Worm (Caenorhabditis elegans) whole organism, L3 larva: Measurements from ENCODE around the gene F40F8.3.

Experiments used
- R02D3.7 ChIP-seq: fragments of 150-350 bp; optimal IDR thresholded peaks from 2 replicates; lab custom pipeline; 2014; ENCODE audit warnings: missing biosample characterization, missing genetic modification characterization
- ZK546.5 ChIP-seq: sonication (generic microtip); optimal IDR thresholded peaks from 2 replicates; lab custom pipeline; 2017; ENCODE audit warnings: missing biosample characterization, missing genetic modification characterization
- aly-2 ChIP-seq: fragments of 150-350 bp; optimal IDR thresholded peaks from 2 replicates; lab custom pipeline; 2014; ENCODE audit warnings: missing biosample characterization, missing genetic modification characterization
- ama-1 ChIP-seq: fragments of 150-350 bp; optimal IDR thresholded peaks from 2 replicates; lab custom pipeline; 2018
- ceh-16 ChIP-seq: sonication (generic microtip); optimal IDR thresholded peaks from 2 replicates; lab custom pipeline; 2017; ENCODE audit warnings: missing biosample characterization, missing genetic modification characterization
- ceh-28 ChIP-seq: fragments of 150-350 bp; optimal IDR thresholded peaks from 2 replicates; lab custom pipeline; 2014; ENCODE audit warnings: missing biosample characterization, missing genetic modification reagents, missing genetic modification characterization
- ceh-82 ChIP-seq: fragments of 150-350 bp; optimal IDR thresholded peaks from 2 replicates; lab custom pipeline; 2014; ENCODE audit warnings: missing biosample characterization, missing genetic modification characterization
- ceh-9 ChIP-seq: sonication (generic microtip); optimal IDR thresholded peaks from 2 replicates; lab custom pipeline; 2018; ENCODE audit warnings: missing biosample characterization, missing genetic modification characterization
- daf-12 ChIP-seq: fragments of 150-350 bp; optimal IDR thresholded peaks from 2 replicates; lab custom pipeline; 2014; ENCODE audit warnings: missing biosample characterization, missing genetic modification reagents, missing genetic modification characterization
- egl-27 ChIP-seq: sonication (generic microtip); optimal IDR thresholded peaks from 4 replicates; lab custom pipeline; 2017; ENCODE audit warnings: missing biosample characterization, missing genetic modification reagents, missing genetic modification characterization
- egl-5 ChIP-seq: fragments of 150-350 bp; optimal IDR thresholded peaks from 2 replicates; lab custom pipeline; 2017; ENCODE audit warnings: missing biosample characterization, missing genetic modification reagents, missing genetic modification characterization, inconsistent platforms
- elt-1 ChIP-seq: fragments of 150-350 bp; optimal IDR thresholded peaks from 2 replicates; lab custom pipeline; 2014; ENCODE audit warnings: missing biosample characterization, missing genetic modification characterization
- elt-2 ChIP-seq: sonication (generic microtip); optimal IDR thresholded peaks from 2 replicates; lab custom pipeline; 2016; ENCODE audit warnings: missing genetic modification reagents, mild to moderate bottlenecking, missing genetic modification characterization, missing compliant biosample characterization
- elt-3 ChIP-seq, 3 experiments: fragments of 150-350 bp in 1 of 3; sonication (generic microtip) in 2 of 3; optimal IDR thresholded peaks; 2 replicates in 2 of 3; 4 replicates in 1 of 3; lab custom pipeline; 2014 to 2017; ENCODE audit warnings: missing biosample characterization in 3 of 3, missing genetic modification characterization in 3 of 3
- eor-1 ChIP-seq, 2 experiments: fragments of 150-350 bp; optimal IDR thresholded peaks; 2 replicates each; lab custom pipeline; 2014 to 2018; ENCODE audit warnings: missing biosample characterization in 2 of 2, missing genetic modification characterization in 2 of 2
- fkh-10 ChIP-seq: sonication (generic microtip); optimal IDR thresholded peaks from 2 replicates; lab custom pipeline; 2017; ENCODE audit warnings: missing biosample characterization, missing genetic modification reagents, missing genetic modification characterization
- fkh-2 ChIP-seq: fragments of 150-350 bp; optimal IDR thresholded peaks from 2 replicates; lab custom pipeline; 2014; ENCODE audit warnings: missing biosample characterization, missing genetic modification reagents, missing genetic modification characterization
- fos-1 ChIP-seq: fragments of 150-350 bp; optimal IDR thresholded peaks from 2 replicates; lab custom pipeline; 2014; ENCODE audit warnings: missing biosample characterization, missing genetic modification characterization
- hmg-11 ChIP-seq: sonication (generic microtip); optimal IDR thresholded peaks from 2 replicates; lab custom pipeline; 2016; ENCODE audit warnings: missing genetic modification characterization, missing compliant biosample characterization
- jun-1 ChIP-seq: fragments of 150-350 bp; optimal IDR thresholded peaks from 2 replicates; lab custom pipeline; 2014; ENCODE audit warnings: missing biosample characterization, missing genetic modification reagents, missing genetic modification characterization
- lin-15B ChIP-seq: fragments of 150-350 bp; optimal IDR thresholded peaks from 2 replicates; lab custom pipeline; 2014; ENCODE audit warnings: missing biosample characterization, missing genetic modification characterization
- lin-39 ChIP-seq: fragments of 150-350 bp; optimal IDR thresholded peaks from 2 replicates; lab custom pipeline; 2018; ENCODE audit warnings: missing biosample characterization, missing genetic modification reagents, missing genetic modification characterization
- lsy-12 ChIP-seq: sonication (generic microtip); optimal IDR thresholded peaks from 2 replicates; lab custom pipeline; 2016; ENCODE audit warnings: mild to moderate bottlenecking, missing genetic modification characterization, missing compliant biosample characterization
- mdl-1 ChIP-seq: fragments of 150-350 bp; optimal IDR thresholded peaks from 2 replicates; lab custom pipeline; 2014; ENCODE audit warnings: missing biosample characterization, missing genetic modification characterization
- mml-1 ChIP-seq: fragments of 150-350 bp; sonication (generic microtip); optimal IDR thresholded peaks from 3 replicates; lab custom pipeline; 2014; ENCODE audit warnings: missing biosample characterization, missing genetic modification characterization
- nfya-1 ChIP-seq: sonication (generic microtip); optimal IDR thresholded peaks from 2 replicates; lab custom pipeline; 2017; ENCODE audit warnings: missing genetic modification characterization, mild to moderate bottlenecking, missing compliant biosample characterization, antibody characterized with exemption, moderate library complexity; ENCODE audit not compliant: insufficient read depth
- nhr-11 ChIP-seq: fragments of 150-350 bp; optimal IDR thresholded peaks from 2 replicates; lab custom pipeline; 2014; ENCODE audit warnings: missing biosample characterization, missing genetic modification characterization
- nhr-12 ChIP-seq: fragments of 150-350 bp; optimal IDR thresholded peaks from 2 replicates; lab custom pipeline; 2014; ENCODE audit warnings: missing biosample characterization, missing genetic modification characterization
- nhr-23 ChIP-seq: fragments of 150-350 bp; optimal IDR thresholded peaks from 2 replicates; lab custom pipeline; 2014; ENCODE audit warnings: missing biosample characterization, missing genetic modification reagents, missing genetic modification characterization
- nhr-237 ChIP-seq: fragments of 150-350 bp; optimal IDR thresholded peaks from 2 replicates; lab custom pipeline; 2014; ENCODE audit warnings: missing biosample characterization, missing genetic modification characterization
- nhr-25 ChIP-seq: sonication (generic microtip); optimal IDR thresholded peaks from 2 replicates; lab custom pipeline; 2017; ENCODE audit warnings: missing biosample characterization, missing genetic modification characterization
- nhr-28 ChIP-seq: fragments of 150-350 bp; optimal IDR thresholded peaks from 2 replicates; lab custom pipeline; 2014; ENCODE audit warnings: missing biosample characterization, missing genetic modification characterization
- nhr-43 ChIP-seq: sonication (generic microtip); optimal IDR thresholded peaks from 2 replicates; lab custom pipeline; 2016; ENCODE audit warnings: mild to moderate bottlenecking, missing genetic modification characterization, missing compliant biosample characterization; ENCODE audit not compliant: poor library complexity, severe bottlenecking
- nhr-67 ChIP-seq: fragments of 150-350 bp; optimal IDR thresholded peaks from 2 replicates; lab custom pipeline; 2014; ENCODE audit warnings: missing biosample characterization, missing genetic modification characterization
- nhr-76 ChIP-seq: fragments of 150-350 bp; sonication (generic microtip); optimal IDR thresholded peaks from 5 replicates; lab custom pipeline; 2014; ENCODE audit warnings: missing biosample characterization, missing genetic modification characterization
- nhr-77 ChIP-seq: fragments of 150-350 bp; optimal IDR thresholded peaks from 2 replicates; lab custom pipeline; 2014; ENCODE audit warnings: missing biosample characterization, missing genetic modification characterization
- pha-4 ChIP-seq: fragments of 150-350 bp; optimal IDR thresholded peaks from 2 replicates; lab custom pipeline; 2014; ENCODE audit warnings: missing biosample characterization, missing genetic modification reagents, missing genetic modification characterization
- pqm-1 ChIP-seq: fragments of 150-350 bp; optimal IDR thresholded peaks from 2 replicates; lab custom pipeline; 2017; ENCODE audit warnings: missing biosample characterization, missing genetic modification characterization, inconsistent platforms
- sea-2 ChIP-seq: fragments of 150-350 bp; sonication (generic microtip); optimal IDR thresholded peaks from 4 replicates; lab custom pipeline; 2014; ENCODE audit warnings: missing biosample characterization, missing genetic modification reagents, missing genetic modification characterization
- skn-1 ChIP-seq: fragments of 150-350 bp; optimal IDR thresholded peaks from 2 replicates; lab custom pipeline; 2014; ENCODE audit warnings: missing biosample characterization, missing genetic modification characterization
- snpc-4 ChIP-seq: fragments of 150-350 bp; optimal IDR thresholded peaks from 2 replicates; lab custom pipeline; 2014; ENCODE audit warnings: missing biosample characterization, missing genetic modification characterization
- tbx-2 ChIP-seq: sonication (generic microtip); optimal IDR thresholded peaks from 2 replicates; lab custom pipeline; 2016; ENCODE audit warnings: mild to moderate bottlenecking, missing genetic modification characterization, missing compliant biosample characterization
- unc-39 ChIP-seq: sonication (generic microtip); optimal IDR thresholded peaks from 4 replicates; lab custom pipeline; 2017; ENCODE audit warnings: missing biosample characterization, missing genetic modification characterization
- unc-62 ChIP-seq: fragments of 150-350 bp; sonication (generic microtip); optimal IDR thresholded peaks from 4 replicates; lab custom pipeline; 2014; ENCODE audit warnings: missing biosample characterization, missing genetic modification reagents, missing genetic modification characterization
- zag-1 ChIP-seq: fragments of 150-350 bp; optimal IDR thresholded peaks from 2 replicates; lab custom pipeline; 2014; ENCODE audit warnings: missing biosample characterization, missing genetic modification characterization
- ztf-11 ChIP-seq: fragments of 150-350 bp; optimal IDR thresholded peaks from 2 replicates; lab custom pipeline; 2014; ENCODE audit warnings: missing biosample characterization, missing genetic modification characterization
- ztf-4 ChIP-seq: fragments of 150-350 bp; optimal IDR thresholded peaks from 2 replicates; lab custom pipeline; 2014; ENCODE audit warnings: missing biosample characterization, missing genetic modification characterization

Gene F40F8.3

DNA sequence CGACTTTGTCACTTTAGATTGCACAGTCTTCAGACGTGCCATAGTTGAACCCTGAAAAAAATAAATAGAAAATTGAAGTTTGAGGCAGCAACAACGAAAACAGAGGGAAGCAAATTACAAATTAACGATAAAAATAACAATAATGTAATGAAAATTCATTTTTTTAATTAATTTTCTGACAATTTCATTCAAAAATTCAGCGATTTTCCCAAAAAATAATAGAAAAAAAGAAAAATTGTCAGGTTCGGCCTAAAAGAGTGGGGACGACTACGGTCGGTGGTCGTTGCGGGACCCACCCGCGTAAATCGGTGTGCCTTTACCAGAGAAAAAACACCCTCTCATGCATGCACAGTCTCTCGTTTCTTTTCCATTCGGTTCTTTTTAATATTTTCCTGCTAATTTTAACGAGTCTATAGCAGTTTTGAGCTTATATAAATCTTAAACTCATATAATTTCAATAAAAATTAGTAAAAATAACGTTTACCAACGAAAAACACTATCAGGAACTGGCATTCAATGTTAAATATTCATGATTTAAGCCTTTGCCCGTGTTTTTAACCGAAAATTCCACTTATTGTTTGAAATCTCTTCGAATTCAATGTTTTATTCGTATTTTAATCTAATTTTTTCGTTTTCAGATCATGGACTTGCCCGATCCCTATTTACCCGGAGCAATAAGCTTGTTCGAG is 2.6 kb upstream of the F40F8.3 start, which contains the start of the genes rps-9 and lsm-1:
TSS of gene rps-9 (minus strand) at position 51 of the 689 bp plus-strand sequence.
TSS of gene lsm-1 (plus strand) at position 639 of the 689 bp plus-strand sequence.
- TF ChIP-seq elt-3 (tag; optimal IDR thresholded peaks at IDR 0.05; lab: Kevin White, UChicago) (no peak), ceh-16 (no peak), pqm-1 (tag; lab: Kevin White, UChicago) (peak; percentile 28), skn-1 (tag; lab: Kevin White, UChicago) (no peak), ZK546.5 (no peak), lsy-12 (peak; percentile 1), elt-2 (tag; lab: Kevin White, UChicago) (peak; percentile 16), ceh-82 (tag; lab: Kevin White, UChicago) (no peak), lin-39 (peak; percentile 96), nhr-76 (tag; lab: Kevin White, UChicago) (no peak), nhr-28 (no peak), fkh-2 (tag; lab: Kevin White, UChicago) (no peak), fos-1 (tag; lab: Kevin White, UChicago) (no peak), nhr-67 (tag; lab: Kevin White, UChicago) (no peak), R02D3.7 (tag; lab: Kevin White, UChicago) (no peak), nhr-25 (tag; lab: Kevin White, UChicago) (peak; percentile 65), nhr-43 (no peak), nhr-12 (tag; lab: Kevin White, UChicago) (no peak), elt-1 (tag; lab: Kevin White, UChicago) (no peak), mdl-1 (tag; lab: Kevin White, UChicago) (no peak), lin-15B (peak; percentile 79), fkh-10 (GFP tag; lab: Kevin White, UChicago) (peak; percentile 9), ama-1 (no peak), aly-2 (tag; lab: Kevin White, UChicago) (no peak), snpc-4 (peak; percentile 58), mml-1 (tag; lab: Kevin White, UChicago) (no peak), egl-27 (tag; lab: Kevin White, UChicago) (no peak), jun-1 (tag; lab: Kevin White, UChicago) (no peak), daf-12 (no peak), nhr-23 (tag; lab: Kevin White, UChicago) (peak; percentile 84), zag-1 (tag; lab: Kevin White, UChicago) (no peak), unc-62 (GFP tag; lab: Kevin White, UChicago) (no peak), ztf-11 (tag; lab: Kevin White, UChicago) (no peak), nhr-11 (tag; lab: Kevin White, UChicago) (no peak), pha-4 (tag; lab: Kevin White, UChicago) (peak; percentile 84), nfya-1 (peak; percentile 93), ceh-28 (tag; lab: Kevin White, UChicago) (no peak), unc-39 (tag; lab: Kevin White, UChicago) (no peak), ztf-4 (tag; lab: Kevin White, UChicago) (no peak), hmg-11 (tag; lab: Kevin White, UChicago) (peak; percentile 35), egl-5 (tag; lab: Kevin White, UChicago) (no peak), eor-1 (tag; optimal IDR thresholded peaks at IDR 0.05; lab: Kevin White, UChicago) (no peak), tbx-2 (tag; lab: Kevin White, UChicago) (no peak), nhr-237 (tag; lab: Kevin White, UChicago) (no peak), ceh-9 (no peak), sea-2 (GFP tag; lab: Kevin White, UChicago) (no peak), nhr-77 (tag; lab: Kevin White, UChicago) (no peak)
